Fruit fly (Drosophila melanogaster) whole organism, pupa: ENCODE results near the gene ru.
A peak's percentile ranks its signal among the peaks of the same experiment; 100 is the strongest.

Experiments used
- CG10348 ChIP-seq: fragments of 200-800 bp; sonication (Bioruptor generic); IDR thresholded peaks from 2 replicates; pipeline ENCODE4 v1.3.6; 2022; ENCODE audit warnings: missing biosample characterization, missing genetic modification characterization
- CG12605 ChIP-seq: fragments of 200-800 bp; sonication (Bioruptor generic); IDR thresholded peaks from 2 replicates; pipeline ENCODE4 v1.3.6; 2022; ENCODE audit warnings: missing biosample characterization, missing genetic modification characterization
- CG13204 ChIP-seq: fragments of 200-800 bp; sonication (Bioruptor generic); optimal IDR thresholded peaks from 2 replicates; lab custom pipeline; 2018; ENCODE audit warnings: missing biosample characterization, mild to moderate bottlenecking, missing genetic modification characterization, moderate library complexity
- CG14655 ChIP-seq: fragments of 200-800 bp; sonication (Bioruptor generic); optimal IDR thresholded peaks from 3 replicates; lab custom pipeline; 2017; ENCODE audit warnings: mild to moderate bottlenecking, missing biosample characterization, missing genetic modification reagents, missing genetic modification characterization
- CG15710 ChIP-seq: fragments of 200-800 bp; sonication (Bioruptor generic); optimal IDR thresholded peaks from 2 replicates; lab custom pipeline; 2018; ENCODE audit warnings: missing biosample characterization, mild to moderate bottlenecking, missing genetic modification characterization, moderate library complexity
- CG17806 ChIP-seq: fragments of 200-800 bp; sonication (Bioruptor generic); optimal IDR thresholded peaks from 2 replicates; lab custom pipeline; 2018; ENCODE audit warnings: missing biosample characterization, mild to moderate bottlenecking, missing genetic modification characterization, moderate library complexity
- CG32121 ChIP-seq: fragments of 200-800 bp; sonication (Bioruptor generic); IDR thresholded peaks from 2 replicates; pipeline ENCODE4 v1.3.6; 2022; ENCODE audit warnings: missing biosample characterization, missing genetic modification characterization
- CG34367 ChIP-seq: fragments of 200-800 bp; sonication (Bioruptor generic); optimal IDR thresholded peaks from 2 replicates; lab custom pipeline; 2018; ENCODE audit warnings: missing biosample characterization, mild to moderate bottlenecking, missing genetic modification characterization
- CG4496 ChIP-seq: fragments of 200-800 bp; sonication (Bioruptor generic); IDR thresholded peaks from 3 replicates; pipeline ENCODE4 v1.3.6; 2022; ENCODE audit warnings: missing biosample characterization, missing genetic modification characterization
- CG8159 ChIP-seq: fragments of 200-800 bp; sonication (Bioruptor generic); optimal IDR thresholded peaks from 3 replicates; lab custom pipeline; 2018; ENCODE audit warnings: missing biosample characterization, mild to moderate bottlenecking, missing genetic modification characterization, moderate library complexity
- CG8301 ChIP-seq: fragments of 200-800 bp; sonication (Bioruptor generic); optimal IDR thresholded peaks from 2 replicates; lab custom pipeline; 2018; ENCODE audit warnings: missing biosample characterization, mild to moderate bottlenecking, missing genetic modification characterization
- CG9948 ChIP-seq: fragments of 200-800 bp; sonication (Bioruptor generic); optimal IDR thresholded peaks from 2 replicates; lab custom pipeline; 2018; ENCODE audit warnings: missing biosample characterization, mild to moderate bottlenecking, missing genetic modification characterization, moderate library complexity
- D1 ChIP-seq: fragments of 200-800 bp; sonication (Bioruptor generic); optimal IDR thresholded peaks from 2 replicates; lab custom pipeline; 2018; ENCODE audit warnings: missing biosample characterization, mild to moderate bottlenecking, missing genetic modification characterization, moderate library complexity
- EcR ChIP-seq: fragments of 200-800 bp; sonication (Bioruptor generic); optimal IDR thresholded peaks from 3 replicates; lab custom pipeline; 2019; ENCODE audit warnings: missing biosample characterization, missing genetic modification characterization, mild to moderate bottlenecking, moderate library complexity, missing genetic modification reagents
- Ets98B ChIP-seq: fragments of 200-800 bp; sonication (Bioruptor generic); IDR thresholded peaks from 2 replicates; pipeline ENCODE4 v1.3.6; 2022; ENCODE audit warnings: missing biosample characterization, missing genetic modification characterization
- Pif1A ChIP-seq: fragments of 200-800 bp; sonication (Bioruptor generic); optimal IDR thresholded peaks from 3 replicates; lab custom pipeline; 2016; ENCODE audit warnings: missing biosample characterization, missing genetic modification characterization
- Pif1B ChIP-seq: fragments of 200-800 bp; sonication (Bioruptor generic); optimal IDR thresholded peaks from 3 replicates; lab custom pipeline; 2016; ENCODE audit warnings: missing biosample characterization, missing genetic modification characterization
- Snoo ChIP-seq: fragments of 200-800 bp; sonication (Bioruptor generic); optimal IDR thresholded peaks from 3 replicates; lab custom pipeline; 2017; ENCODE audit warnings: missing biosample characterization, mild to moderate bottlenecking, missing genetic modification characterization, inconsistent platforms
- fd96Ca ChIP-seq: fragments of 200-800 bp; sonication (Bioruptor generic); IDR thresholded peaks from 3 replicates; pipeline ENCODE4 v1.3.6; 2022; ENCODE audit warnings: missing biosample characterization, missing genetic modification characterization
- gl ChIP-seq: fragments of 200-800 bp; sonication (Bioruptor generic); optimal IDR thresholded peaks from 2 replicates; lab custom pipeline; 2018; ENCODE audit warnings: missing biosample characterization, mild to moderate bottlenecking, missing genetic modification characterization
- rn ChIP-seq: fragments of 200-800 bp; sonication (Bioruptor generic); IDR thresholded peaks from 2 replicates; pipeline ENCODE4 v1.3.6; 2022; ENCODE audit warnings: missing biosample characterization, missing genetic modification characterization

The ru gene

DNA sequence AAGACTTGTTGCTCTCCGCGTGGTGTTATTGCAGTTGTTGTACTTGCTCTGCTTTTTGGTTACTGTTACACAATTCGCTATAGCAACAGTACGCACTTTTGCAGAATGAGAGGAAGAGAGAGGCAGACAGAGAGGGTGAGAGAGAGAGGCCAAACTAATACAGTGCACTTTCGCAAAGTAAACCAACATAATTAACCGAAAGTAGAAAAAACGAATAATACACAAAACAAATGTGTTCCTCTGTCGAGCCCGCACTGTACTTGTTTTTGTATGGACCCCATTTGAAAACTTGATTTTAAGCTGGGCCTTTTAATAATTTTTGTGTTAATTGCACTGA, 35.0 kb upstream of the ru start:
- no peak for TF ChIP-seq D1 (tag; lab: Kevin White, UChicago)
- TF ChIP-seq Pif1A (GFP tag; lab: Kevin White, UChicago), result peak; percentile 72
- TF ChIP-seq CG32121, result peak; percentile 82
- peak; percentile 63; the same call in 1 of the 2 replicates for TF ChIP-seq rn
- TF ChIP-seq CG10348 (GFP tag; lab: Robert Waterston, UW), result no peak
- peak; percentile 85 for TF ChIP-seq CG4496 (GFP tag; lab: Robert Waterston, UW)
- peak; percentile 40 for TF ChIP-seq CG8301 (tag; lab: Kevin White, UChicago)
- TF ChIP-seq Snoo (tag; lab: Kevin White, UChicago), result no peak
- peak; percentile 67 for TF ChIP-seq CG12605 (GFP tag; lab: Robert Waterston, UW)
- TF ChIP-seq CG8159, result no peak
- TF ChIP-seq Ets98B, result peak; percentile 91
- TF ChIP-seq CG17806 (tag; lab: Kevin White, UChicago), result peak; percentile 9
- TF ChIP-seq fd96Ca (GFP tag; lab: Robert Waterston, UW), result peak; percentile 89
- TF ChIP-seq CG9948 (tag; lab: Kevin White, UChicago), result peak; percentile 35
- peak; percentile 57 for TF ChIP-seq Pif1B (GFP tag; lab: Kevin White, UChicago)

DNA sequence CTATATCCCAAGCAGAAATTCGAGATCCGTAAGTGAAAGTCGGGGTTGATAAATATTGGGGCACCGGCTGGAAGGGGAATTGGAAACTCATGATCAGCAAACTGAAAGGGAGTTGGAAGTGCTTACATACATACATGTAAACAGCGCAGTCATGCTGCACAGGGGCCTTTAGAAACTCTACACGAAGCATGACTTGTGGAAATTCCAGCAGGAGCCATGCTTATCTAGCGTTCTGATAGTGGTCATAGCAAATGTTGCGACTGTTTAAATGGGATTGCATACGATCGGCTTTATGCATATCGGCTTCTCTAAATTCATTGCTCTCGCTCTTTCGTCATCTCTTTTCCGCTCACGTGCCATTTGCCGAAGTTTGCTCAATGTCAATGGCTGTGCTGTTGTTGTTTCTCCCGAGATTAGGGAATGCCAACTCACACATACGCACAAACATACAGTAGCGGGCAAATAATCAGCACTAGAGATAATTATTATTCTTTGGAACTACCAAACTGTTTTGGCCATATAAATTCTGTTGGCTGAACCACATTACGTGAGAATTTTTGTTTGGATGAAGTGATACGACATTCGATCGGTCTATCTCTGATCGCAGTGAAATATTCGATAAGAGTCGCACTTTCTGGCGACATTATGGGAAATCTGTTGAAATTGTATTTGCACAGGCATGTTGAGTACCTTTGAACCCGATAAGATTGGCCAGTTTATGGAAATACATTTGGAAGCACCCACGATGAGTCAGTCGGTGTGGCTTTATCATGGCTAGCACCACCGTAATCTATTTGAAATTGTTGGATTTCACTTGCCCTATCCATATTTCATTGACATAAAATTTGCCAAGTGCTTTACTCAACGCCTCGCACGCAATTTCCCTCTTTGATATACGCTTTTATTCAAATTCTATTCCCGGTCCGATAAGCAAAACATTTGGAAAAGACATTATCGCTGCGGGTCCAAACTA, 34.2 kb upstream of the ru start:
- TF ChIP-seq CG32121, result no peak
- no peak for TF ChIP-seq Pif1A (GFP tag; lab: Kevin White, UChicago)
- TF ChIP-seq EcR, result no peak
- TF ChIP-seq CG4496 (GFP tag; lab: Robert Waterston, UW), result no peak
- TF ChIP-seq CG34367 (tag; lab: Kevin White, UChicago), result no peak
- TF ChIP-seq CG12605 (GFP tag; lab: Robert Waterston, UW), result no peak
- TF ChIP-seq CG8301 (tag; lab: Kevin White, UChicago), result no peak
- TF ChIP-seq CG9948 (tag; lab: Kevin White, UChicago), result no peak
- TF ChIP-seq rn, result no peak

DNA sequence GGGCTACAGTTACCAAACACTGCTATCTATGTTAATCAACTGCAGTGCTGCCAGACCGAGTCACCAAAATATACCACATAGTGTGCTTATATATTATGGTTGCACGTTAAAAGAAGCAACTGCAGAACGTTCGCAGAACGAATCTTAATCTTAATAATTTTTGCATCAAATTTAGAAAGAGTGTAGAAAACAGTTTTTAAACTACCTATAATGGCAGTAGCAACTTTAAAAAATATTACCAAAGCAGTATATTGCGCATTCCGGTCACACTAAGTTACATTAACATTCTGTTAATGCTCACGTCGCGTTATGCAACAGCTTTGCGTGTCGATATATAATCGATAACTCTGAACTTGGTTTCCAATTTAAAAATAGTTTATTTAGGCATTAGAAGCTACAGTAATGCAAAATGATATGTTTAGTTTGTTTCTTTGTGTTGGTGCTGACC, 28.3 kb upstream of the ru start, which contains the start of gene indra:
indra (minus strand) TSS at position 271 of the 448 bp plus-strand sequence.
- TF ChIP-seq EcR (no peak), CG32121 (0 out of 2 replicates have a peak, but pooled peaks have one; percentile 32), gl (tag; lab: Kevin White, UChicago) (no peak), CG8159 (no peak), rn (peak; percentile 32; the same call in 1 of the 2 replicates), Pif1A (GFP tag; lab: Kevin White, UChicago) (no peak), CG17806 (tag; lab: Kevin White, UChicago) (peak; percentile 29), CG12605 (GFP tag; lab: Robert Waterston, UW) (0 out of 2 replicates have a peak, but pooled peaks have one; percentile 14), CG4496 (GFP tag; lab: Robert Waterston, UW) (peak; percentile 41; the same call in 1 of the 3 replicates), CG34367 (tag; lab: Kevin White, UChicago) (no peak), Ets98B (peak; percentile 38; the same call in 1 of the 2 replicates), CG15710 (tag; lab: Kevin White, UChicago) (peak; percentile 54)

DNA sequence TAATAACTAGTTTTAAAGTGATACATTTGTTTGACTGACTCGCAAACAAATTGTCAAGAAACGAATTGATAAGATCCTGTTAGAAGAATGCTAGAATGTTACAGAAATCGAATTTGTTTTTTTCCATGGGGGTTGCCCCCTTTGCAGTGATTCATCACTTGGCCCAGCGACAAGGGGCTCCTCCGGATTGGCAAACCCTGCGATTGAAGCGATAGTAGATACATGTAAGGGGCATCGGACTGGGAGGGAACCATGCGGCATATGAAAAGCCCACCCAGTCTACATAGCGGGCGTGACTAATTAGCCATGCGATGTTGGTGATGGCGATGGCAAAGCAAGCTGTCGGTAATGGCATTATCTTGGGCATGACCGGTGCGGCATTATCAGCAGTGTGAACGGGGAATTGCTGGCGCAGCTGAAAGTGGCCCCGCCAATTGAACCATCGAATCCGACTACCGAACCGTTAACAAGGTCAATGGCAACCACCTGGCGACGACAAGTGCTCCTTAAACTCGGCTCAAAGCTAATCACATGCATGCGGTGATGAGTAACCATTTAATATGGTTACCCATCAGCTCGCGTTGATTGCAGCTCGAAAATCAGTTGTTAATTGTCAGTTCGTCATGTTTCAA, 23.4 kb upstream of the ru start:
- TF ChIP-seq EcR (peak; percentile 42), D1 (tag; lab: Kevin White, UChicago) (no peak), CG8301 (tag; lab: Kevin White, UChicago) (no peak), gl (tag; lab: Kevin White, UChicago) (no peak), CG4496 (GFP tag; lab: Robert Waterston, UW) (0 out of 3 replicates have a peak, but pooled peaks have one; percentile 8)
- TF ChIP-seq, all 21 proteins: peak for 2

DNA sequence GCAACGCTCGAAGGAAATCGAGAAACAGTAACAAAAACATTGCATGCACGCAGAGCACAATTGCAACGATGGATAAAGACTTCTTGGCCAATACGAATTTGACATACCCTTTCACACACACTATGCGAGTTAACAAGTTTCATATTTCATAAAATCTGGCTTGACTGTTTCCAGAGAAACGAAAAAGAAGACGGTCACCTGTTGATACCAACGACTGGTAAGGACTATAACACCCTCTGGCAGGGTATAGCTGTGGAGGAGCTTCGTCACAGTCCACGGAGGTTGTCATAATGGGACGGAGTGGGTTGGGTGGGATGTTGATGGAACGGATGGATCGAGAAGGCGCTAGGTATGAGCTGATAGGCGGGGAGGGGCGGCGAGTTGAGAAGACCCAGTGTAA, 22.2 kb upstream of the ru start:
- TF ChIP-seq CG8301 (tag; lab: Kevin White, UChicago) (peak; percentile 79), CG14655 (no peak), Pif1B (GFP tag; lab: Kevin White, UChicago) (peak; percentile 63), D1 (tag; lab: Kevin White, UChicago) (no peak), Pif1A (GFP tag; lab: Kevin White, UChicago) (no peak), CG17806 (tag; lab: Kevin White, UChicago) (peak; percentile 68), Ets98B (peak; percentile 91), CG9948 (tag; lab: Kevin White, UChicago) (peak; percentile 75), CG13204 (no peak), CG32121 (peak; percentile 81), CG34367 (tag; lab: Kevin White, UChicago) (peak; percentile 78), rn (peak; percentile 68), CG15710 (tag; lab: Kevin White, UChicago) (peak; percentile 83), CG8159 (peak; percentile 73), gl (tag; lab: Kevin White, UChicago) (peak; percentile 64), EcR (peak; percentile 36), CG4496 (GFP tag; lab: Robert Waterston, UW) (peak; percentile 87), Snoo (tag; lab: Kevin White, UChicago) (peak; percentile 72), fd96Ca (GFP tag; lab: Robert Waterston, UW) (peak; percentile 92), CG10348 (GFP tag; lab: Robert Waterston, UW) (no peak), CG12605 (GFP tag; lab: Robert Waterston, UW) (peak; percentile 75)
